In the genomic region with DNA sequence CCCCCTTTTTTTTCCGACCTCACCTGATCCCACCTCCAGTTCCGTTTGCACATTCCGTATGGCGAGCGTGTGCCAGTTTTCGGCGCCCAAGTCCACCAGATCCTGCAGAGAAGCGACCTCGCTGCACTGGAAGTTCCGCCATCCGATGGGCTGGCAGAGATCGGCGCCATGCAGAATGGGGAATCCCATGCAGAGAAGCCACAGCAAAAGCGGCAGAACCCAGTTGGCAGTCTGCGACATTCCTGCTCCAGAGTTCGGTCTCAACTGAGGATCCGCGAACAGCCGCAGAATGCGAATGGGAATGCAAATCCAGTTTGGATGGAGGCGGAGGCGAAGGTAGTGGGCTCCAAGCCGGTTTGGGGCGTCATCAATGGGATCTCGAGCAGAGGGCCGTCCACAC, we compare ENCODE assay signal across 4 fruit fly cellular contexts.
TF ChIP-seq lines count a peak whose summit lies in the region.

CG6749 (minus strand) TSS at position 245 of the 400 bp plus-strand sequence.

- no peak for TF ChIP-seq CTCF in whole organism, embryonic (GFP tag; optimal IDR thresholded peaks at IDR 0.05; lab: Kevin White, UChicago)

TF ChIP-seq in whole organism, embryonic, 481 proteins besides CTCF, POLR2A, EP300 and RAD21:
- peak; percentile 7 for TF ChIP-seq Med (GFP tag; lab: Kevin White, UChicago)
- TF ChIP-seq nom (GFP tag; optimal IDR thresholded peaks at IDR 0.05; lab: Kevin White, UChicago) = peak; percentile 35
- peak; percentile 51; the same call in 1 of the 3 replicates for TF ChIP-seq CG3726 (GFP tag; IDR thresholded peaks at IDR 0.05; lab: Robert Waterston, UW)
- 0 out of 2 replicates have a peak, but pooled peaks have one; percentile 10 for TF ChIP-seq CG14014 (GFP tag; IDR thresholded peaks at IDR 0.05; lab: Robert Waterston, UW)
- TF ChIP-seq ash1 (GFP tag; optimal IDR thresholded peaks at IDR 0.05; lab: Kevin White, UChicago) = no peak
- no peak for TF ChIP-seq ems (GFP tag; optimal IDR thresholded peaks at IDR 0.05; lab: Kevin White, UChicago)
- peak; percentile 14 for TF ChIP-seq CG8478 (optimal IDR thresholded peaks at IDR 0.05; lab: Kevin White, UChicago)
- TF ChIP-seq Dbx (GFP tag; IDR thresholded peaks at IDR 0.05; lab: Robert Waterston, UW) = 0 out of 3 replicates have a peak, but pooled peaks have one; percentile 38
- 0 out of 2 replicates have a peak, but pooled peaks have one; percentile 16 for TF ChIP-seq CG4404 (GFP tag; IDR thresholded peaks at IDR 0.05; lab: Robert Waterston, UW)
- TF ChIP-seq Bgb (GFP tag; IDR thresholded peaks at IDR 0.05; lab: Robert Waterston, UW; ENCODE audit: partially characterized antibody) = 0 out of 2 replicates have a peak, but pooled peaks have one; percentile 17
- 0 out of 4 replicates have a peak, but pooled peaks have one; percentile 20 for TF ChIP-seq chinmo (GFP tag; IDR thresholded peaks at IDR 0.05; lab: Robert Waterston, UW; ENCODE audit: partially characterized antibody)
- TF ChIP-seq Dref (GFP tag; IDR thresholded peaks at IDR 0.05; lab: Robert Waterston, UW) = peak; percentile 29; the same call in 1 of the 2 replicates
- no peak for TF ChIP-seq CG4820 (GFP tag; optimal IDR thresholded peaks at IDR 0.05; lab: Kevin White, UChicago)

TF ChIP-seq in whole organism, prepupa, 60 proteins besides CTCF, POLR2A, EP300 and RAD21:
- TF ChIP-seq fd85E (GFP tag; optimal IDR thresholded peaks at IDR 0.05; lab: Kevin White, UChicago) = no peak
- TF ChIP-seq Smox (GFP tag; optimal IDR thresholded peaks at IDR 0.05; lab: Kevin White, UChicago) = no peak
- no peak for TF ChIP-seq CG10669 (GFP tag; optimal IDR thresholded peaks at IDR 0.05; lab: Kevin White, UChicago)
- no peak for TF ChIP-seq CG16779 (tag; optimal IDR thresholded peaks at IDR 0.05; lab: Kevin White, UChicago)
- no peak for TF ChIP-seq Ets21C (GFP tag; optimal IDR thresholded peaks at IDR 0.05; lab: Kevin White, UChicago)
- TF ChIP-seq cyc (GFP tag; optimal IDR thresholded peaks at IDR 0.05; lab: Kevin White, UChicago) = no peak
- 0 out of 3 replicates have a peak, but pooled peaks have one; percentile 18 for TF ChIP-seq CG8119 (GFP tag; IDR thresholded peaks at IDR 0.05; lab: Robert Waterston, UW)

TF ChIP-seq in whole organism, pupa, 21 proteins besides CTCF, POLR2A, EP300 and RAD21:
- TF ChIP-seq gl (tag; optimal IDR thresholded peaks at IDR 0.05; lab: Kevin White, UChicago) (no peak), fd96Ca (GFP tag; IDR thresholded peaks at IDR 0.05; lab: Robert Waterston, UW) (0 out of 3 replicates have a peak, but pooled peaks have one; percentile 25), CG34367 (tag; optimal IDR thresholded peaks at IDR 0.05; lab: Kevin White, UChicago) (no peak)
TF ChIP-seq in whole organism, pupa: peak in this region for 1.

TF ChIP-seq in whole organism, wandering third instar larva, 38 proteins besides CTCF, POLR2A, EP300 and RAD21:
- no peak for TF ChIP-seq Rel (GFP tag; optimal IDR thresholded peaks at IDR 0.05; lab: Kevin White, UChicago)
- TF ChIP-seq Rel (tag; optimal IDR thresholded peaks at IDR 0.05; lab: Kevin White, UChicago) = peak; percentile 93
- TF ChIP-seq Abd-B (GFP tag; optimal IDR thresholded peaks at IDR 0.05; lab: Kevin White, UChicago) = no peak
- peak; percentile 49 for TF ChIP-seq Dif (GFP tag; optimal IDR thresholded peaks at IDR 0.05; lab: Kevin White, UChicago; ENCODE audit: partially characterized antibody)
